Worm (Caenorhabditis elegans): ENCODE results near the gene dyf-18.
A peak's percentile ranks its signal among the peaks of the same experiment; 100 is the strongest.

Gene dyf-18

ce11 chrIV:11820067-11820913 lies 19.3 kb upstream of the dyf-18 start:
- TF ChIP-seq lin-11 (tag; optimal IDR thresholded peaks at IDR 0.05) (no peak), unc-39 (tag; optimal IDR thresholded peaks at IDR 0.05) (no peak), C34F6.9 (tag; optimal IDR thresholded peaks at IDR 0.05) (peak; percentile 8), F13H6.1 (tag; optimal IDR thresholded peaks at IDR 0.05) (peak; percentile 8), zag-1 (tag; optimal IDR thresholded peaks at IDR 0.05) (no peak), ztf-11 (tag; optimal IDR thresholded peaks at IDR 0.05) (no peak), elt-3 (tag; optimal IDR thresholded peaks at IDR 0.05) (no peak), peb-1 (tag; optimal IDR thresholded peaks at IDR 0.05) (no peak), ceh-82 (tag; optimal IDR thresholded peaks at IDR 0.05) (no peak), ama-1 (optimal IDR thresholded peaks at IDR 0.05) (peak; percentile 12), lsy-2 (tag; optimal IDR thresholded peaks at IDR 0.05) (peak in 1 of 2 experiments; percentile 14), sma-9 (GFP tag; optimal IDR thresholded peaks at IDR 0.05) (no peak), sma-9 (tag; optimal IDR thresholded peaks at IDR 0.05) (no peak), lin-13 (GFP tag; optimal IDR thresholded peaks at IDR 0.05) (peak; percentile 1), aly-2 (tag; optimal IDR thresholded peaks at IDR 0.05) (no peak), nhr-129 (tag; optimal IDR thresholded peaks at IDR 0.05) (no peak), crh-2 (tag; optimal IDR thresholded peaks at IDR 0.05) (peak; percentile 43), skn-1 (tag; optimal IDR thresholded peaks at IDR 0.05) (no peak), ceh-16 (tag; optimal IDR thresholded peaks at IDR 0.05) (no peak), mdl-1 (tag; optimal IDR thresholded peaks at IDR 0.05) (no peak), nhr-21 (tag; optimal IDR thresholded peaks at IDR 0.05) (no peak), sem-4 (tag; optimal IDR thresholded peaks at IDR 0.05) (peak; percentile 5), unc-55 (GFP tag; optimal IDR thresholded peaks at IDR 0.05) (no peak), snpc-4 (tag; optimal IDR thresholded peaks at IDR 0.05) (no peak), mab-5 (tag; optimal IDR thresholded peaks at IDR 0.05) (no peak), nhr-6 (tag; optimal IDR thresholded peaks at IDR 0.05) (no peak)

- TF ChIP-seq lsy-2 (tag; optimal IDR thresholded peaks at IDR 0.05) (no peak), mdl-1 (tag; optimal IDR thresholded peaks at IDR 0.05) (peak in 1 of 2 experiments; percentile 20)
Measured at ce11 chrIV:11813901-11814300, 12.9 kb upstream of the dyf-18 start, which contains the start of gene M117.1. TSS of gene M117.1 (plus strand) at chrIV:11814247.

DNA sequence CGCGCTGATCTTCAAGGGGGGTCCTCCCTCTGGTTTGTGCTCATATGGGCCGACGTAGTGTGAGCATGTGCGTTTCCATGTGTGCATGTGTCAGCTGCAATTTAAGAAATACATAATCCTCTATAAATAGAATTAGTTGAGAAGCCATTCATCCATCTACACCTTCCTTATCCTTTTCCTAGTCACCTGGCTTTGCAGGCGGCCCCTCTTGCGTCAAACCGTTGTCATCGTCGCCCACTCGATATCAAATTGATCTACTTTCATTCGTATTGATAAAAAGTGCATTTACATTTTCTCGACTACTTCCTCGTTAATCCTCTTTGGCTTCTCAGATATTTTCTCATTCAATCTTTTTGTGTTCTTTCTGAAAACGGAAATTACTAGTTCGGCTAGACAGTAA lies 11.0 kb upstream of the dyf-18 start:
- TF ChIP-seq nhr-23 (tag; optimal IDR thresholded peaks at IDR 0.05) (no peak), sma-9 (GFP tag; optimal IDR thresholded peaks at IDR 0.05) (peak; percentile 41), sma-9 (tag; optimal IDR thresholded peaks at IDR 0.05) (no peak), lsy-2 (tag; optimal IDR thresholded peaks at IDR 0.05) (peak in 1 of 2 experiments; percentile 10)

DNA sequence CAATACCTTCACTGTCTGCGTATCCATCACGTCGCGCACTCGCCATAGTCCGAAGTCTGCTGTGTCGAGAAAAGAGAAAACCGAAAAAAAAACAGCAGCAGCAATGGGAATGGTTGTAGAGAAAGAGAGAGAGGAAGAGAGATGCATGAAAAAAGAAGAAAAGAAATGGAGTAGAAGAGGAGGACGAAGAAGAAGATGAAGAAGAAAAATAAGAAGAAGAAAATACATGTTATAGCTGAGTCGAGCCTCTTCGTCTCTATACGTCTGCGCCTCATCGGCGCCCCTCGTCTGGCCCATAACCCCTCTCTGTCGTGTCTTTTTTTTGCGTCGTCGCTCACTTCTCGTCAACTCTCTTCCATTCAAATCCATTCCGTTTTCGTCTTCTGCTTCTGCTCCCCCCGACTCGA lies 8.7 kb upstream of the dyf-18 start:
- TF ChIP-seq elt-3 (tag; optimal IDR thresholded peaks at IDR 0.05): no peak
- peak; percentile 50 for TF ChIP-seq lin-11 (tag; optimal IDR thresholded peaks at IDR 0.05)
- TF ChIP-seq nhr-6 (tag; optimal IDR thresholded peaks at IDR 0.05): peak; percentile 74
- peak; percentile 89 for TF ChIP-seq unc-55 (GFP tag; optimal IDR thresholded peaks at IDR 0.05)
- no peak for TF ChIP-seq nhr-11 (tag; optimal IDR thresholded peaks at IDR 0.05)
- TF ChIP-seq C34F6.9 (tag; optimal IDR thresholded peaks at IDR 0.05): peak; percentile 96
- TF ChIP-seq Y55F3AM.14 (GFP tag; optimal IDR thresholded peaks at IDR 0.05): peak; percentile 76
- peak; percentile 80 for TF ChIP-seq mab-5 (tag; optimal IDR thresholded peaks at IDR 0.05)
- no peak for TF ChIP-seq nhr-12 (tag; optimal IDR thresholded peaks at IDR 0.05)
- peak; percentile 54 for TF ChIP-seq unc-62 (GFP tag; optimal IDR thresholded peaks at IDR 0.05)
- TF ChIP-seq peb-1 (tag; optimal IDR thresholded peaks at IDR 0.05): no peak
- peak; percentile 82 for TF ChIP-seq crh-2 (tag; optimal IDR thresholded peaks at IDR 0.05)
- no peak for TF ChIP-seq nhr-77 (tag; optimal IDR thresholded peaks at IDR 0.05)
- no peak for TF ChIP-seq elt-1 (tag; optimal IDR thresholded peaks at IDR 0.05)
- TF ChIP-seq nhr-129 (tag; optimal IDR thresholded peaks at IDR 0.05): peak; percentile 93
- TF ChIP-seq ztf-4 (tag; optimal IDR thresholded peaks at IDR 0.05): peak; percentile 72
- no peak for TF ChIP-seq nhr-23 (tag; optimal IDR thresholded peaks at IDR 0.05)
- no peak for TF ChIP-seq ceh-16 (tag; optimal IDR thresholded peaks at IDR 0.05)
- TF ChIP-seq snpc-4 (tag; optimal IDR thresholded peaks at IDR 0.05): no peak
- TF ChIP-seq R02D3.7 (tag; optimal IDR thresholded peaks at IDR 0.05): no peak
- no peak for TF ChIP-seq mbf-1 (tag; optimal IDR thresholded peaks at IDR 0.05)
- TF ChIP-seq skn-1 (tag; optimal IDR thresholded peaks at IDR 0.05): no peak
- TF ChIP-seq ztf-11 (tag; optimal IDR thresholded peaks at IDR 0.05): no peak
- no peak for TF ChIP-seq alr-1 (tag; optimal IDR thresholded peaks at IDR 0.05)
- TF ChIP-seq ZK546.5 (tag; optimal IDR thresholded peaks at IDR 0.05): no peak
- TF ChIP-seq lsy-2 (tag; optimal IDR thresholded peaks at IDR 0.05): peak; percentile 35 to 78
- TF ChIP-seq lin-39 (tag; optimal IDR thresholded peaks at IDR 0.05): no peak
- TF ChIP-seq sma-3 (GFP tag; optimal IDR thresholded peaks at IDR 0.05): peak; percentile 19
- TF ChIP-seq fos-1 (tag; optimal IDR thresholded peaks at IDR 0.05): peak; percentile 56
- no peak for TF ChIP-seq nhr-10 (tag; optimal IDR thresholded peaks at IDR 0.05)
- no peak for TF ChIP-seq aly-2 (tag; optimal IDR thresholded peaks at IDR 0.05)
- no peak for TF ChIP-seq dmd-4 (tag; optimal IDR thresholded peaks at IDR 0.05)
- peak; percentile 53 for TF ChIP-seq blmp-1 (tag; optimal IDR thresholded peaks at IDR 0.05; ENCODE audit: insufficient read depth)
- TF ChIP-seq ztf-1 (GFP tag; conservative IDR thresholded peaks at IDR 0.05): no peak
- TF ChIP-seq lin-13 (GFP tag; optimal IDR thresholded peaks at IDR 0.05): peak; percentile 51
